Fruit fly (Drosophila melanogaster) whole organism, embryonic: ENCODE data around the gene CG33095.

Source experiments
- Adf1 ChIP-seq: fragments of 200-800 bp; sonication (Bioruptor generic); IDR thresholded peaks from 2 replicates; pipeline ENCODE4 v1.3.6; 2022; ENCODE audit warnings: missing biosample characterization, missing genetic modification characterization
- Bteb2 ChIP-seq: fragments of 200-800 bp; sonication (Bioruptor generic); optimal IDR thresholded peaks from 2 replicates; lab custom pipeline; 2016; ENCODE audit warnings: missing biosample characterization, missing genetic modification characterization
- CG10321 ChIP-seq: fragments of 200-800 bp; sonication (Bioruptor generic); IDR thresholded peaks from 2 replicates; pipeline ENCODE4 v1.3.6; 2022; ENCODE audit warnings: missing biosample characterization, missing genetic modification characterization
- CG1603 ChIP-seq: fragments of 200-800 bp; sonication (Bioruptor generic); optimal IDR thresholded peaks from 2 replicates; lab custom pipeline; 2019; ENCODE audit warnings: missing biosample characterization, mild to moderate bottlenecking, missing genetic modification characterization, moderate library complexity
- CG1832 ChIP-seq: fragments of 200-800 bp; sonication (Bioruptor generic); optimal IDR thresholded peaks from 2 replicates; lab custom pipeline; 2017; ENCODE audit warnings: missing biosample characterization, mild to moderate bottlenecking, missing genetic modification characterization, inconsistent platforms
- CG2712 ChIP-seq: fragments of 200-800 bp; optimal IDR thresholded peaks from 3 replicates; lab custom pipeline; 2019; ENCODE audit warnings: missing biosample characterization, mild to moderate bottlenecking, missing genetic modification characterization, moderate library complexity
- CG3281 ChIP-seq: fragments of 200-800 bp; sonication (Bioruptor generic); optimal IDR thresholded peaks from 3 replicates; lab custom pipeline; 2017; ENCODE audit warnings: missing biosample characterization, mild to moderate bottlenecking, missing genetic modification characterization
- CG3838 ChIP-seq: fragments of 200-800 bp; sonication (Bioruptor generic); optimal IDR thresholded peaks from 3 replicates; lab custom pipeline; 2016; ENCODE audit warnings: missing biosample characterization, missing genetic modification characterization
- CG4360 ChIP-seq: fragments of 200-800 bp; sonication (Bioruptor generic); IDR thresholded peaks from 2 replicates; pipeline ENCODE4 v1.3.6; 2022; ENCODE audit warnings: missing biosample characterization, missing genetic modification characterization
- CG43689 ChIP-seq: fragments of 200-800 bp; sonication (Bioruptor generic); IDR thresholded peaks from 2 replicates; pipeline ENCODE4 v1.3.6; 2022; ENCODE audit warnings: missing biosample characterization, missing genetic modification characterization
- CG7556 ChIP-seq: fragments of 200-800 bp; sonication (Bioruptor generic); optimal IDR thresholded peaks from 2 replicates; lab custom pipeline; 2017; ENCODE audit warnings: missing biosample characterization, mild to moderate bottlenecking, missing genetic modification characterization
- CG8290 ChIP-seq, 3 experiments: fragments of 200-800 bp; sonication (Bioruptor generic); optimal IDR thresholded peaks; 2 replicates each; lab custom pipeline; 2016 to 2019; ENCODE audit warnings: missing biosample characterization in 3 of 3, missing genetic modification characterization in 3 of 3, mild to moderate bottlenecking in 2 of 3, moderate library complexity in 1 of 3
- HmgD ChIP-seq: fragments of 200-800 bp; sonication (Bioruptor generic); optimal IDR thresholded peaks from 3 replicates; lab custom pipeline; 2016; ENCODE audit warnings: missing biosample characterization, missing genetic modification characterization
- Jarid2 ChIP-seq: fragments of 200-800 bp; sonication (Bioruptor generic); optimal IDR thresholded peaks from 3 replicates; lab custom pipeline; 2017; ENCODE audit warnings: mild to moderate bottlenecking, missing biosample characterization, missing genetic modification reagents, missing genetic modification characterization
- NC2β ChIP-seq: fragments of 200-800 bp; sonication (Bioruptor generic); optimal IDR thresholded peaks from 2 replicates; lab custom pipeline; 2016; ENCODE audit warnings: missing biosample characterization, missing genetic modification characterization
- Nf-YA ChIP-seq: fragments of 200-800 bp; sonication (Bioruptor generic); IDR thresholded peaks from 2 replicates; pipeline ENCODE4 v1.3.6; 2022; ENCODE audit warnings: missing biosample characterization, missing genetic modification characterization
- Nf-YB ChIP-seq: fragments of 200-800 bp; sonication (Bioruptor generic); optimal IDR thresholded peaks from 3 replicates; lab custom pipeline; 2019; ENCODE audit warnings: missing biosample characterization, mild to moderate bottlenecking, missing genetic modification characterization, moderate library complexity
- Nf-YC ChIP-seq: fragments of 200-800 bp; optimal IDR thresholded peaks from 3 replicates; lab custom pipeline; 2019; ENCODE audit warnings: missing biosample characterization, mild to moderate bottlenecking, missing genetic modification characterization, moderate library complexity
- Opbp ChIP-seq: fragments of 200-800 bp; sonication (Bioruptor generic); IDR thresholded peaks from 3 replicates; pipeline ENCODE4 v1.3.6; 2022; ENCODE audit warnings: missing biosample characterization, missing genetic modification characterization; ENCODE audit not compliant: partially characterized antibody
- Ravus ChIP-seq: fragments of 200-800 bp; sonication (Bioruptor generic); IDR thresholded peaks from 2 replicates; pipeline ENCODE4 v1.3.6; 2022; ENCODE audit warnings: missing biosample characterization, missing genetic modification characterization
- Sox100B ChIP-seq: fragments of 200-800 bp; sonication (Bioruptor generic); optimal IDR thresholded peaks from 3 replicates; lab custom pipeline; 2018; ENCODE audit warnings: missing biosample characterization, mild to moderate bottlenecking, missing genetic modification characterization
- Tbp ChIP-seq: fragments of >200 bp; optimal IDR thresholded peaks from 2 replicates; lab custom pipeline; 2018; ENCODE audit warnings: missing biosample characterization, missing genetic modification characterization
- Trl ChIP-seq, 3 experiments: fragments of >200 bp in 2 of 3; fragments of 200-800 bp in 1 of 3; sonication (Bioruptor generic) in 1 of 3; optimal IDR thresholded peaks; 2 replicates in 1 of 3; 3 replicates in 2 of 3; lab custom pipeline; 2016 to 2017; ENCODE audit warnings: missing biosample characterization in 1 of 3, missing genetic modification characterization in 1 of 3
- Xrp1 ChIP-seq: fragments of 200-800 bp; sonication (Bioruptor generic); IDR thresholded peaks from 2 replicates; pipeline ENCODE4 v1.3.6; 2022; ENCODE audit warnings: missing biosample characterization, missing genetic modification characterization
- ase ChIP-seq: fragments of 200-800 bp; sonication (Bioruptor generic); IDR thresholded peaks from 3 replicates; pipeline ENCODE4 v1.3.6; 2022; ENCODE audit warnings: missing biosample characterization, missing genetic modification characterization
- bab2 ChIP-seq: fragments of 200-800 bp; sonication (Bioruptor generic); optimal IDR thresholded peaks from 2 replicates; lab custom pipeline; 2016; ENCODE audit warnings: missing biosample characterization, missing genetic modification characterization
- cg ChIP-seq: fragments of 200-800 bp; sonication (Bioruptor generic); optimal IDR thresholded peaks from 3 replicates; lab custom pipeline; 2019; ENCODE audit warnings: missing biosample characterization, mild to moderate bottlenecking, missing genetic modification characterization, moderate library complexity
- ci ChIP-seq: fragments of 200-800 bp; sonication (Bioruptor generic); IDR thresholded peaks from 3 replicates; pipeline ENCODE4 v1.3.6; 2022; ENCODE audit warnings: missing biosample characterization, missing genetic modification characterization
- crol ChIP-seq: fragments of 200-800 bp; sonication (Bioruptor generic); IDR thresholded peaks from 2 replicates; pipeline ENCODE4 v1.3.6; 2022; ENCODE audit warnings: missing biosample characterization, missing genetic modification characterization
- dm ChIP-seq: fragments of 200-800 bp; sonication (Bioruptor generic); optimal IDR thresholded peaks from 3 replicates; lab custom pipeline; 2016; ENCODE audit warnings: missing biosample characterization, missing genetic modification characterization
- jing ChIP-seq: fragments of 200-800 bp; sonication (Bioruptor generic); optimal IDR thresholded peaks from 2 replicates; lab custom pipeline; 2018; ENCODE audit warnings: missing biosample characterization, mild to moderate bottlenecking, missing genetic modification characterization
- mld ChIP-seq: fragments of 200-800 bp; sonication (Bioruptor generic); IDR thresholded peaks from 3 replicates; pipeline ENCODE4 v1.3.6; 2022; ENCODE audit warnings: missing biosample characterization, missing genetic modification characterization; ENCODE audit not compliant: partially characterized antibody
- nom ChIP-seq: fragments of 200-800 bp; sonication (Bioruptor generic); optimal IDR thresholded peaks from 2 replicates; lab custom pipeline; 2017; ENCODE audit warnings: missing biosample characterization, missing genetic modification characterization, mild to moderate bottlenecking, moderate library complexity, missing genetic modification reagents
- oc ChIP-seq: fragments of 200-800 bp; sonication (Bioruptor generic); optimal IDR thresholded peaks from 2 replicates; lab custom pipeline; 2018; ENCODE audit warnings: missing biosample characterization, mild to moderate bottlenecking, missing genetic modification characterization, moderate library complexity
- odd ChIP-seq: fragments of 200-800 bp; sonication (Bioruptor generic); optimal IDR thresholded peaks from 2 replicates; lab custom pipeline; 2017; ENCODE audit warnings: missing biosample characterization, mild to moderate bottlenecking, missing genetic modification characterization
- pita ChIP-seq: fragments of 200-800 bp; sonication (Bioruptor generic); optimal IDR thresholded peaks from 2 replicates; lab custom pipeline; 2017; ENCODE audit warnings: missing biosample characterization, mild to moderate bottlenecking, missing genetic modification characterization
- pzg ChIP-seq: fragments of 200-800 bp; sonication (Bioruptor generic); optimal IDR thresholded peaks from 3 replicates; lab custom pipeline; 2018; ENCODE audit warnings: missing biosample characterization, mild to moderate bottlenecking, missing genetic modification characterization, moderate library complexity
- sob ChIP-seq: fragments of 200-800 bp; sonication (Bioruptor generic); IDR thresholded peaks from 2 replicates; pipeline ENCODE4 v1.3.6; 2022; ENCODE audit warnings: missing biosample characterization, missing genetic modification characterization
- sqz ChIP-seq: fragments of 200-800 bp; sonication (Bioruptor generic); optimal IDR thresholded peaks from 3 replicates; lab custom pipeline; 2018; ENCODE audit warnings: missing biosample characterization, mild to moderate bottlenecking, missing genetic modification characterization
- vfl ChIP-seq: fragments of 200-800 bp; sonication (Bioruptor generic); optimal IDR thresholded peaks from 2 replicates; lab custom pipeline; 2016; ENCODE audit warnings: missing biosample characterization, missing genetic modification characterization
- zf30C ChIP-seq: fragments of 200-800 bp; sonication (Bioruptor generic); optimal IDR thresholded peaks from 3 replicates; lab custom pipeline; 2018; ENCODE audit warnings: missing biosample characterization, mild to moderate bottlenecking, missing genetic modification characterization

Gene CG33095

dm6 chr3R:25082348-25082747, 15.1 kb upstream of the CG33095 start, which contains the start of gene fd96Ca:
Gene fd96Ca, plus strand, starts transcription at chr3R:25082684.
- TF ChIP-seq CG1603 (tag; lab: Kevin White, UChicago) = no peak
- TF ChIP-seq bab2 (GFP tag; lab: Kevin White, UChicago) = no peak
- TF ChIP-seq CG3838 (GFP tag; lab: Kevin White, UChicago) = no peak
- no peak for TF ChIP-seq Tbp
- no peak for TF ChIP-seq NC2β (GFP tag; lab: Kevin White, UChicago)
- TF ChIP-seq Nf-YA (GFP tag; lab: Robert Waterston, UW) = no peak
- no peak for TF ChIP-seq dm (GFP tag; lab: Kevin White, UChicago)
- TF ChIP-seq ase (GFP tag; lab: Robert Waterston, UW) = no peak
- no peak for TF ChIP-seq ci (GFP tag; lab: Robert Waterston, UW)
- no peak for TF ChIP-seq pita (GFP tag; lab: Kevin White, UChicago)
- TF ChIP-seq Bteb2 (GFP tag; lab: Kevin White, UChicago) = no peak
- no peak for TF ChIP-seq Ravus (GFP tag; lab: Robert Waterston, UW)
- TF ChIP-seq zf30C = peak; percentile 83
- no peak for TF ChIP-seq CG2712 (tag; lab: Kevin White, UChicago)
- TF ChIP-seq CG3281 = no peak
- TF ChIP-seq Xrp1 (GFP tag; lab: Robert Waterston, UW) = no peak
- no peak for TF ChIP-seq CG8290 (GFP tag; optimal IDR thresholded peaks at IDR 0.05; lab: Kevin White, UChicago)
- no peak for TF ChIP-seq CG8290 (tag; optimal IDR thresholded peaks at IDR 0.05; lab: Kevin White, UChicago)
- peak in 1 of 2 experiments; percentile 22 for TF ChIP-seq Trl (optimal IDR thresholded peaks at IDR 0.05; lab: Kevin White, UChicago)
- no peak for TF ChIP-seq Trl (GFP tag; optimal IDR thresholded peaks at IDR 0.05; lab: Kevin White, UChicago)
- peak; percentile 92 for TF ChIP-seq Nf-YC (tag; lab: Kevin White, UChicago)
- TF ChIP-seq Nf-YB (GFP tag; lab: Kevin White, UChicago) = peak; percentile 95
- TF ChIP-seq sob = no peak
- TF ChIP-seq crol (GFP tag; lab: Robert Waterston, UW) = peak; percentile 84; the same call in 1 of the 2 replicates
- TF ChIP-seq CG7556 = no peak
- TF ChIP-seq pzg = no peak

DNA sequence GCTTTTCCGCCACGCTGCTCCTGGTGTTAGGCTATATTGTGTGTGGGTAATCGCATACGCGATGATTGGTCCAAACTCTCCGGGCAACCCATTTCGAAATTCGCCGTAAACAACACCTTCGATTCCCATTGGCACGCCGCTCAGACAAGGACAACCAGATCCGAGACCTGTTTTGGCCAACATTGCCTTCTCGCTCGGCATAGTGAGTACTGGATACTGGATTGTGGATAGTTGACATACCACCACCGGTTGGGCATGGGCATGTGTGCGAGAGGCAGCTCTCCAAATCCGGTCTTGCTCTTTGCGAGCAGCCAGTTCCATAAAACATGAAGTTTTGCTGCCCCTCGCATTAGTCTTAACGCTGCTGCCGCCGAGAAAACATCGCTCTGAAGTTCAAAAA, 2.8 kb upstream of the CG33095 start, which contains the start of gene fd96Cb:
Gene fd96Cb (plus strand): TSS at position 374 of the 400 bp plus-strand sequence.
- peak; percentile 34; the same call in 1 of the 3 replicates for TF ChIP-seq Opbp (GFP tag; lab: Robert Waterston, UW)
- TF ChIP-seq mld (GFP tag; lab: Robert Waterston, UW) = 0 out of 3 replicates have a peak, but pooled peaks have one; percentile 55
- TF ChIP-seq CG10321 (GFP tag; lab: Robert Waterston, UW) = peak; percentile 94
- TF ChIP-seq sqz = no peak
- peak; percentile 73 for TF ChIP-seq Jarid2
- peak; percentile 64 for TF ChIP-seq cg
- TF ChIP-seq HmgD (GFP tag; lab: Kevin White, UChicago) = peak; percentile 21
- TF ChIP-seq Nf-YA (GFP tag; lab: Robert Waterston, UW) = peak; percentile 95
- TF ChIP-seq CG1832 (GFP tag; lab: Kevin White, UChicago) = peak; percentile 88
- TF ChIP-seq CG4360 (GFP tag; lab: Robert Waterston, UW) = no peak
- TF ChIP-seq Adf1 (GFP tag; lab: Robert Waterston, UW) = peak; percentile 31; the same call in 1 of the 2 replicates
- TF ChIP-seq CG43689 (GFP tag; lab: Robert Waterston, UW) = no peak
- TF ChIP-seq Trl (optimal IDR thresholded peaks at IDR 0.05; lab: Kevin White, UChicago) = peak; percentile 30 to 49
- no peak for TF ChIP-seq Trl (GFP tag; optimal IDR thresholded peaks at IDR 0.05; lab: Kevin White, UChicago)
- peak; percentile 31 for TF ChIP-seq nom (GFP tag; lab: Kevin White, UChicago)
- TF ChIP-seq odd = no peak
- TF ChIP-seq Nf-YC (tag; lab: Kevin White, UChicago) = peak; percentile 100
- peak; percentile 34 for TF ChIP-seq jing (GFP tag; lab: Kevin White, UChicago)
- no peak for TF ChIP-seq Sox100B (GFP tag; lab: Kevin White, UChicago)
- no peak for TF ChIP-seq vfl (GFP tag; lab: Kevin White, UChicago)
- peak; percentile 64 for TF ChIP-seq oc (tag; lab: Kevin White, UChicago)
- TF ChIP-seq Nf-YB (GFP tag; lab: Kevin White, UChicago) = peak; percentile 100
